Worm (Caenorhabditis elegans): ENCODE measurements around the gene afmd-2.

DNA sequence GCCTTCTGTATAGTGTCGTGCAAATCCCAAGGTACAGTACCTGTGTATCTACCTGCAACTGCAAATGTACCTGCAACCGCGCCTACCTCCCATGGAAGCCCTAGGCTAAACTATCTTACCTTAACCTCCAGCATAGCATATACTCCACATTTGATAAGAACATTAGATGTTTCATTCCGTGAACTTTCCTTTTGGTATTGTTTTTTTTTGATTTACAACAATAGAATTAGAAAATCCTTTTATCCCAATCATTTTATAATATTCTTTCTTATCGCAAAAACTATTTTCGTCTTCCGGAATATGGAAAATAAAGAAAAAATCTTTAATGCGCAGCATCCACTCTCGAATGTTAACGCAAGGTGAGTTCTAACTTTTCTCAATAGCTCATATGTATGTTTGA is 34.9 kb upstream of the afmd-2 start, which contains the start of gene Y38H8A.2:
- TF ChIP-seq dao-5 (tag; optimal IDR thresholded peaks at IDR 0.05), result no peak
- no peak for TF ChIP-seq W03F9.2 (tag; optimal IDR thresholded peaks at IDR 0.05)
